Fruit fly (Drosophila melanogaster) whole organism, embryonic: ENCODE results near the gene Cpr67Fb.

Experiments
- Asciz ChIP-seq: fragments of 200-800 bp; sonication (Bioruptor generic); optimal IDR thresholded peaks from 2 replicates; lab custom pipeline; 2017; ENCODE audit warnings: missing biosample characterization, mild to moderate bottlenecking, missing genetic modification characterization, missing genetic modification reagents
- Atf-2 ChIP-seq: fragments of 200-800 bp; sonication (Bioruptor generic); optimal IDR thresholded peaks from 2 replicates; lab custom pipeline; 2016; ENCODE audit warnings: missing biosample characterization, missing genetic modification characterization
- CG1024 ChIP-seq: fragments of 200-800 bp; sonication (Bioruptor generic); IDR thresholded peaks from 2 replicates; pipeline ENCODE4 v1.3.6; 2022; ENCODE audit warnings: missing biosample characterization, missing genetic modification characterization
- CG10462 ChIP-seq: fragments of 200-800 bp; sonication (Bioruptor generic); optimal IDR thresholded peaks from 2 replicates; lab custom pipeline; 2016; ENCODE audit warnings: missing biosample characterization, missing genetic modification characterization
- CG12155 ChIP-seq: fragments of 200-800 bp; sonication (Bioruptor generic); optimal IDR thresholded peaks from 3 replicates; lab custom pipeline; 2016; ENCODE audit warnings: missing biosample characterization, missing genetic modification characterization
- CG12236 ChIP-seq: fragments of 200-800 bp; sonication (Bioruptor generic); optimal IDR thresholded peaks from 2 replicates; lab custom pipeline; 2016; ENCODE audit warnings: missing biosample characterization, missing genetic modification characterization
- CG12659 ChIP-seq: fragments of 200-800 bp; sonication (Bioruptor generic); optimal IDR thresholded peaks from 3 replicates; lab custom pipeline; 2017; ENCODE audit warnings: mild to moderate bottlenecking, missing biosample characterization, missing genetic modification reagents, missing genetic modification characterization
- CG13424 ChIP-seq: fragments of 200-800 bp; sonication (Bioruptor generic); optimal IDR thresholded peaks from 2 replicates; lab custom pipeline; 2019; ENCODE audit warnings: missing biosample characterization, mild to moderate bottlenecking, missing genetic modification characterization, moderate library complexity
- CG13894 ChIP-seq: fragments of 200-800 bp; sonication (Bioruptor generic); optimal IDR thresholded peaks from 3 replicates; lab custom pipeline; 2018; ENCODE audit warnings: missing biosample characterization, mild to moderate bottlenecking, missing genetic modification characterization, moderate library complexity
- CG1603 ChIP-seq: fragments of 200-800 bp; sonication (Bioruptor generic); optimal IDR thresholded peaks from 2 replicates; lab custom pipeline; 2019; ENCODE audit warnings: missing biosample characterization, mild to moderate bottlenecking, missing genetic modification characterization, moderate library complexity
- CG16779 ChIP-seq: fragments of 200-800 bp; sonication (Bioruptor generic); IDR thresholded peaks from 2 replicates; pipeline ENCODE4 v1.3.6; 2022; ENCODE audit warnings: missing biosample characterization, missing genetic modification characterization
- CG16815 ChIP-seq: fragments of 200-800 bp; sonication (Bioruptor generic); optimal IDR thresholded peaks from 3 replicates; lab custom pipeline; 2017; ENCODE audit warnings: missing biosample characterization, mild to moderate bottlenecking, missing genetic modification characterization
- CG16863 ChIP-seq: fragments of 200-800 bp; sonication (Bioruptor generic); optimal IDR thresholded peaks from 3 replicates; lab custom pipeline; 2016; ENCODE audit warnings: missing biosample characterization, missing genetic modification characterization
- CG17186 ChIP-seq: fragments of 200-800 bp; sonication (Bioruptor generic); optimal IDR thresholded peaks from 3 replicates; lab custom pipeline; 2017; ENCODE audit warnings: missing biosample characterization, missing genetic modification reagents, missing genetic modification characterization
- CG17912 ChIP-seq: fragments of 200-800 bp; sonication (Bioruptor generic); optimal IDR thresholded peaks from 2 replicates; lab custom pipeline; 2018; ENCODE audit warnings: missing biosample characterization, mild to moderate bottlenecking, missing genetic modification characterization
- CG18262 ChIP-seq: fragments of 200-800 bp; optimal IDR thresholded peaks from 3 replicates; lab custom pipeline; 2019; ENCODE audit warnings: missing biosample characterization, mild to moderate bottlenecking, missing genetic modification characterization, moderate library complexity
- CG18764 ChIP-seq: fragments of 200-800 bp; sonication (Bioruptor generic); optimal IDR thresholded peaks from 3 replicates; lab custom pipeline; 2016; ENCODE audit warnings: missing biosample characterization, missing genetic modification characterization
- CG30403 ChIP-seq: fragments of 200-800 bp; sonication (Bioruptor generic); optimal IDR thresholded peaks from 3 replicates; lab custom pipeline; 2016; ENCODE audit warnings: missing biosample characterization, missing genetic modification characterization
- CG34376 ChIP-seq: fragments of 200-800 bp; sonication (Bioruptor generic); optimal IDR thresholded peaks from 2 replicates; lab custom pipeline; 2018; ENCODE audit warnings: missing biosample characterization, mild to moderate bottlenecking, missing genetic modification characterization
- CG3995 ChIP-seq: fragments of 200-800 bp; sonication (Bioruptor generic); optimal IDR thresholded peaks from 3 replicates; lab custom pipeline; 2016; ENCODE audit warnings: missing biosample characterization, missing genetic modification characterization
- CG4404 ChIP-seq: fragments of 200-800 bp; sonication (Bioruptor generic); IDR thresholded peaks from 2 replicates; pipeline ENCODE4 v1.3.6; 2022; ENCODE audit warnings: missing biosample characterization, missing genetic modification characterization
- CG7372 ChIP-seq: fragments of 200-800 bp; sonication (Bioruptor generic); IDR thresholded peaks from 2 replicates; pipeline ENCODE4 v1.3.6; 2022; ENCODE audit warnings: missing biosample characterization, missing genetic modification characterization
- CG8089 ChIP-seq: fragments of 200-800 bp; sonication (Bioruptor generic); optimal IDR thresholded peaks from 3 replicates; lab custom pipeline; 2016; ENCODE audit warnings: missing biosample characterization, missing genetic modification characterization
- Chrac-16 ChIP-seq: fragments of 200-800 bp; sonication (Bioruptor generic); optimal IDR thresholded peaks from 3 replicates; lab custom pipeline; 2016; ENCODE audit warnings: missing biosample characterization, missing genetic modification characterization
- D19A ChIP-seq: fragments of 200-800 bp; optimal IDR thresholded peaks from 3 replicates; lab custom pipeline; 2019; ENCODE audit warnings: missing biosample characterization, mild to moderate bottlenecking, missing genetic modification characterization, moderate library complexity
- Dp ChIP-seq: fragments of 200-800 bp; sonication (Bioruptor generic); optimal IDR thresholded peaks from 2 replicates; lab custom pipeline; 2018; ENCODE audit warnings: missing biosample characterization, mild to moderate bottlenecking, missing genetic modification characterization, moderate library complexity
- Fer3 ChIP-seq: fragments of 200-800 bp; sonication (Bioruptor generic); optimal IDR thresholded peaks from 2 replicates; lab custom pipeline; 2018; ENCODE audit warnings: missing biosample characterization, mild to moderate bottlenecking, missing genetic modification characterization, moderate library complexity
- HLH54F ChIP-seq: fragments of 200-800 bp; sonication (Bioruptor generic); optimal IDR thresholded peaks from 3 replicates; lab custom pipeline; 2016; ENCODE audit warnings: missing biosample characterization, missing genetic modification characterization
- Hand ChIP-seq: fragments of 200-800 bp; sonication (Bioruptor generic); optimal IDR thresholded peaks from 2 replicates; lab custom pipeline; 2017; ENCODE audit warnings: mild to moderate bottlenecking, missing biosample characterization, missing genetic modification reagents, missing genetic modification characterization
- Hr39 ChIP-seq: fragments of >200 bp; optimal IDR thresholded peaks from 2 replicates; lab custom pipeline; 2017
- Hsf ChIP-seq: fragments of 200-800 bp; sonication (Bioruptor generic); optimal IDR thresholded peaks from 3 replicates; lab custom pipeline; 2016; ENCODE audit warnings: missing biosample characterization, missing genetic modification characterization
- Max ChIP-seq: fragments of 200-800 bp; sonication (Bioruptor generic); optimal IDR thresholded peaks from 2 replicates; lab custom pipeline; 2016; ENCODE audit warnings: missing biosample characterization, mild to moderate bottlenecking, missing genetic modification characterization
- Meics ChIP-seq: fragments of 200-800 bp; sonication (Bioruptor generic); optimal IDR thresholded peaks from 2 replicates; lab custom pipeline; 2017; ENCODE audit warnings: missing biosample characterization, mild to moderate bottlenecking, missing genetic modification characterization
- Mrtf ChIP-seq: fragments of 200-800 bp; sonication (Bioruptor generic); IDR thresholded peaks from 3 replicates; pipeline ENCODE4 v1.3.6; 2022; ENCODE audit warnings: missing biosample characterization, missing genetic modification characterization
- NK7.1 ChIP-seq: fragments of 200-800 bp; sonication (Bioruptor generic); optimal IDR thresholded peaks from 3 replicates; lab custom pipeline; 2016; ENCODE audit warnings: missing biosample characterization, missing genetic modification characterization
- PHDP ChIP-seq: fragments of 200-800 bp; sonication (Bioruptor generic); optimal IDR thresholded peaks from 3 replicates; lab custom pipeline; 2018; ENCODE audit warnings: missing biosample characterization, mild to moderate bottlenecking, missing genetic modification characterization, moderate library complexity
- Ptx1 ChIP-seq: fragments of 200-800 bp; sonication (Bioruptor generic); IDR thresholded peaks from 2 replicates; pipeline ENCODE4 v1.3.6; 2022; ENCODE audit warnings: missing biosample characterization, missing genetic modification characterization
- Rx ChIP-seq: fragments of 200-800 bp; sonication (Bioruptor generic); IDR thresholded peaks from 2 replicates; pipeline ENCODE4 v1.3.6; 2022; ENCODE audit warnings: missing biosample characterization, missing genetic modification characterization
- ab ChIP-seq: fragments of 200-800 bp; sonication (Bioruptor generic); optimal IDR thresholded peaks from 2 replicates; lab custom pipeline; 2016; ENCODE audit warnings: missing biosample characterization, missing genetic modification characterization
- amos ChIP-seq: fragments of 200-800 bp; sonication (Bioruptor generic); IDR thresholded peaks from 2 replicates; pipeline ENCODE4 v1.3.6; 2022; ENCODE audit warnings: missing biosample characterization, missing genetic modification characterization; ENCODE audit not compliant: partially characterized antibody
- chn ChIP-seq: fragments of 200-800 bp; sonication (Bioruptor generic); optimal IDR thresholded peaks from 2 replicates; lab custom pipeline; 2016; ENCODE audit warnings: missing biosample characterization, missing genetic modification characterization
- crc ChIP-seq: fragments of 200-800 bp; sonication (Bioruptor generic); optimal IDR thresholded peaks from 2 replicates; lab custom pipeline; 2016; ENCODE audit warnings: missing biosample characterization, missing genetic modification characterization
- dan ChIP-seq: fragments of 200-800 bp; sonication (Bioruptor generic); IDR thresholded peaks from 2 replicates; pipeline ENCODE4 v1.3.6; 2022; ENCODE audit warnings: missing biosample characterization, missing genetic modification characterization
- danr ChIP-seq: fragments of 200-800 bp; sonication (Bioruptor generic); IDR thresholded peaks from 2 replicates; pipeline ENCODE4 v1.3.6; 2022; ENCODE audit warnings: missing biosample characterization, missing genetic modification characterization
- emc ChIP-seq: fragments of 200-800 bp; sonication (Bioruptor generic); optimal IDR thresholded peaks from 2 replicates; lab custom pipeline; 2016; ENCODE audit warnings: missing biosample characterization, missing genetic modification characterization
- klu ChIP-seq: fragments of 200-800 bp; sonication (Bioruptor generic); IDR thresholded peaks from 2 replicates; pipeline ENCODE4 v1.3.6; 2022; ENCODE audit warnings: missing biosample characterization, missing genetic modification characterization
- lbe ChIP-seq: fragments of 200-800 bp; sonication (Bioruptor generic); optimal IDR thresholded peaks from 2 replicates; lab custom pipeline; 2016; ENCODE audit warnings: missing biosample characterization, mild to moderate bottlenecking, missing genetic modification characterization
- luna ChIP-seq: fragments of 200-800 bp; sonication (Bioruptor generic); optimal IDR thresholded peaks from 2 replicates; lab custom pipeline; 2016; ENCODE audit warnings: missing biosample characterization, missing genetic modification characterization
- rib ChIP-seq: fragments of 200-800 bp; sonication (Bioruptor generic); IDR thresholded peaks from 2 replicates; pipeline ENCODE4 v1.3.6; 2022; ENCODE audit warnings: missing biosample characterization, missing genetic modification characterization
- ttk ChIP-seq: fragments of 200-800 bp; sonication (Bioruptor generic); IDR thresholded peaks from 2 replicates; pipeline ENCODE4 v2.1.2; 2022; ENCODE audit warnings: missing biosample characterization, missing genetic modification characterization

The Cpr67Fb gene

DNA sequence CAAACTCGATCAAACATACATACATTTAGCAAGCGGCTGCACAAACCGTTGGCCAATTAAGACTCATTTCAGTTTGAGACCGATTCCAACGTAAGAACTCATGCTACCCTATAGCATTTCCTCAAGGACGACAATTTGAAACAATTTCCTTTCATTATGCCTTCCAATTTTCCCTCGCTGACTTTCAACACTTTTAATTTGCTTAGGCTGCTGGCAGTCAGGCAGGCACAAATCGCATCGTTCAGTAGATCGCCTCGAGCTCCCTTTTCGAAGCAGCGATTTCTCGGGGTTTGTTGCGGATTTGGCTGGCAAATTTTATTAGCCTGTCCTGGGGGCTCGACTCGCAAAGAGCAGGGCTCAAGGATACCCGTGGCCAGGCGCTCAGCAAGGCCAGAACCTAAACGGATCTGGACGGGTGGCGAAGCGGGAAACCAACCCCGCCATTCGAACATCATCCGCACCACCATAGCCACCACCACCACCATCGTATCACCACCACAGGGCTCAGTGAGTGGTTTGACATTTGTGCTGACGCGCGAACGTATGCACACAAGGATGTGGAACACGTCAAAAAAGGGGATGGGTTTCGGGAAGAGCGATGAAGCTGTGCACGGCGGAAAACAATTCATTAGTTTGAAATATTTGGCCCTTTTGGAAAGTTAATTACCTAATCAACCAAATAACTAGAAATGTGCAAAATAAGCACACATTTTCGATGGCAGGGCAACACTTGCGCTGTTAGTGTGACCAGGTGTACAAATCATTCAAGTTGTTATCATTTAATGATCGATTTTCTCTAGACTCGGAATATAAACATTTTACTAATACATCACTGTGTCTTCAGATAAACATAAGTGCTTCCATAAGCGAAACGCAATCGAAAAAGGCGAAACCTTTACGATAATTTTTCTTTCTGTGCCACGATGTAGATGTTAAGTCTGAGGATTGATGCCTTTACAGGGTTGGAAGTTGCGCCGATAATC, 49.1 kb upstream of the Cpr67Fb start (continued):
- TF ChIP-seq CG30403 (peak; percentile 53), CG1024 (GFP tag; lab: Robert Waterston, UW) (no peak), lbe (GFP tag; lab: Kevin White, UChicago) (no peak), CG8089 (GFP tag; lab: Kevin White, UChicago) (peak; percentile 24), Atf-2 (GFP tag; lab: Kevin White, UChicago) (peak; percentile 44), NK7.1 (no peak), Asciz (peak; percentile 41), Rx (GFP tag; lab: Robert Waterston, UW) (no peak), CG16779 (GFP tag; lab: Robert Waterston, UW) (no peak), Mrtf (GFP tag; lab: Robert Waterston, UW) (no peak), CG16815 (GFP tag; lab: Kevin White, UChicago) (peak; percentile 32), CG1603 (tag; lab: Kevin White, UChicago) (peak; percentile 63), CG10462 (no peak), Ptx1 (GFP tag; lab: Robert Waterston, UW) (no peak), CG13424 (tag; lab: Kevin White, UChicago) (peak; percentile 38), HLH54F (GFP tag; lab: Kevin White, UChicago) (no peak), luna (GFP tag; lab: Kevin White, UChicago) (no peak), Fer3 (tag; lab: Kevin White, UChicago) (no peak), CG18764 (GFP tag; lab: Kevin White, UChicago) (no peak), emc (GFP tag; lab: Kevin White, UChicago) (no peak), CG17186 (GFP tag; lab: Kevin White, UChicago) (peak; percentile 37), Meics (no peak), CG12236 (peak; percentile 1), CG17912 (GFP tag; lab: Kevin White, UChicago) (no peak), crc (GFP tag; lab: Kevin White, UChicago) (no peak), ab (GFP tag; lab: Kevin White, UChicago) (no peak), CG4404 (no peak), CG16863 (GFP tag; lab: Kevin White, UChicago) (peak; percentile 29), rib (GFP tag; lab: Robert Waterston, UW) (no peak), CG7372 (no peak), chn (GFP tag; lab: Kevin White, UChicago) (no peak), PHDP (tag; lab: Kevin White, UChicago) (peak; percentile 26), ttk (GFP tag; lab: Robert Waterston, UW) (no peak), CG34376 (GFP tag; lab: Kevin White, UChicago) (no peak), Max (GFP tag; lab: Kevin White, UChicago) (no peak), CG13894 (no peak), CG18262 (tag; lab: Kevin White, UChicago) (peak; percentile 81), Hr39 (lab: Kevin White, UChicago) (no peak), dan (GFP tag; lab: Robert Waterston, UW) (no peak), amos (GFP tag; lab: Robert Waterston, UW) (no peak), Chrac-16 (GFP tag; lab: Kevin White, UChicago) (peak; percentile 55), Hand (no peak), klu (GFP tag; lab: Robert Waterston, UW) (no peak), D19A (peak; percentile 50), CG12659 (peak; percentile 35), CG3995 (GFP tag; lab: Kevin White, UChicago) (no peak), Hsf (peak; percentile 39), danr (no peak), Dp (GFP tag; lab: Kevin White, UChicago) (no peak), CG12155 (GFP tag; lab: Kevin White, UChicago) (peak; percentile 14)
